Fruit fly (Drosophila melanogaster): Measurements from ENCODE around the gene CG4477.

CG4477 gene

DNA sequence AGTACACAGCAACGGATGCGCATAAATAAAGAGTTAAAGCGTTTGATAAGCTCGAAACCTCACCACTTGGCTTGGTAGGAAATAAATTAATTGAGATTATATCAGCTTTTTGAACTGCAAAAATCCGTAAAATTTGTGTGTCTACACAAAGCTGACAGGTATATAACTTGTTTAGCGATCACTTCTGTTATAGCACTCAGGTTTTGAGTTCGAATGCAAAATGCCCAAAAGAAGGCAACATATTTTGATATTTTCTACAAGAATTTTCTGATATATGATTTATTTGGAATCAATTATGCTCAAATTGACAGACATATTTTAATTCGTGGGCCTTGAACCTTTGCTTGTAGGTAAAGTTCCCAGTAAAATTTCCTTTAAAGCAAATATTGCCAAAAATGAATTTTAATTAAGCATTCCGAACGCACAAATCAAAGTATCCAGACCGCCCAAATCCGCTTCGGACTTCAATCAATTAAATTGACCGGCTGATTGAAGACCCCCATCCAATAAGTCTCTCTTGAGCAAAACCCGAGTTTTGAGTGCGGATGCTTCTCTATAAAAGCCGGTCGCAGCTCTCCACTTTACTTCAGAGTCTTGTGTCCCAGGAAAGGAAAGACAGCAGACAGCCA is 38.6 kb upstream of the CG4477 start, which contains the start of gene CG4476:
Gene CG4476 (plus strand): TSS at position 579 of the 629 bp plus-strand sequence.
- TF ChIP-seq Myb (GFP tag; optimal IDR thresholded peaks at IDR 0.05) (peak; percentile 92), sc (optimal IDR thresholded peaks at IDR 0.05) (no peak), sc (GFP tag; optimal IDR thresholded peaks at IDR 0.05) (no peak), Pdp1 (GFP tag; optimal IDR thresholded peaks at IDR 0.05) (no peak), eyg (GFP tag; optimal IDR thresholded peaks at IDR 0.05) (no peak), CG17802 (tag; optimal IDR thresholded peaks at IDR 0.05) (no peak), Fer3 (tag; optimal IDR thresholded peaks at IDR 0.05) (no peak), E2f2 (GFP tag; IDR thresholded peaks at IDR 0.05) (peak; percentile 26; the same call in 1 of the 2 replicates), unc-4 (GFP tag; IDR thresholded peaks at IDR 0.05; ENCODE audit: partially characterized antibody) (no peak), Rfx (GFP tag; IDR thresholded peaks at IDR 0.05) (peak; percentile 38; the same call in 1 of the 2 replicates), ind (GFP tag; optimal IDR thresholded peaks at IDR 0.05) (no peak), unpg (GFP tag; optimal IDR thresholded peaks at IDR 0.05) (no peak), Xbp1 (GFP tag; optimal IDR thresholded peaks at IDR 0.05) (peak; percentile 0), CG17361 (GFP tag; IDR thresholded peaks at IDR 0.05) (no peak), HmgZ (tag; optimal IDR thresholded peaks at IDR 0.05) (peak; percentile 8), Sin3A (optimal IDR thresholded peaks at IDR 0.05) (no peak), Nf-YB (GFP tag; optimal IDR thresholded peaks at IDR 0.05) (no peak), Hr3 (GFP tag; optimal IDR thresholded peaks at IDR 0.05) (no peak), Side (GFP tag; optimal IDR thresholded peaks at IDR 0.05) (no peak), CG1647 (GFP tag; optimal IDR thresholded peaks at IDR 0.05) (no peak), stc (GFP tag; IDR thresholded peaks at IDR 0.05) (no peak), NK7.1 (GFP tag; optimal IDR thresholded peaks at IDR 0.05) (no peak), CG15479 (GFP tag; optimal IDR thresholded peaks at IDR 0.05) (no peak), sima (GFP tag; optimal IDR thresholded peaks at IDR 0.05) (no peak), HLHmδ (GFP tag; optimal IDR thresholded peaks at IDR 0.05) (no peak), CkIIα-i1 (GFP tag; IDR thresholded peaks at IDR 0.05) (no peak), prd (optimal IDR thresholded peaks at IDR 0.05) (no peak), prd (GFP tag; IDR thresholded peaks at IDR 0.05) (0 out of 3 replicates have a peak, but pooled peaks have one; percentile 30), CoRest (tag; optimal IDR thresholded peaks at IDR 0.05) (peak; percentile 7), slbo (GFP tag; IDR thresholded peaks at IDR 0.05) (peak; percentile 18; the same call in 1 of the 2 replicates), CG30020 (tag; optimal IDR thresholded peaks at IDR 0.05) (no peak), shn (GFP tag; optimal IDR thresholded peaks at IDR 0.05) (no peak), Jarid2 (GFP tag; optimal IDR thresholded peaks at IDR 0.05) (peak; percentile 4), knrl (GFP tag; IDR thresholded peaks at IDR 0.05; ENCODE audit: partially characterized antibody) (peak; percentile 34; the same call in 2 of the 3 replicates), bowl (GFP tag; IDR thresholded peaks at IDR 0.05) (no peak), CG15073 (GFP tag; optimal IDR thresholded peaks at IDR 0.05) (no peak), stwl (tag; optimal IDR thresholded peaks at IDR 0.05) (peak; percentile 91), CG8765 (GFP tag; IDR thresholded peaks at IDR 0.05) (no peak), Lhr (GFP tag; optimal IDR thresholded peaks at IDR 0.05) (peak; percentile 15), Abd-B (GFP tag; optimal IDR thresholded peaks at IDR 0.05) (peak; percentile 44), CG18599 (GFP tag; optimal IDR thresholded peaks at IDR 0.05) (no peak), Hr51 (GFP tag; optimal IDR thresholded peaks at IDR 0.05) (no peak), Camta (GFP tag; optimal IDR thresholded peaks at IDR 0.05) (no peak), Bgb (GFP tag; IDR thresholded peaks at IDR 0.05; ENCODE audit: partially characterized antibody) (0 out of 2 replicates have a peak, but pooled peaks have one; percentile 13), Opbp (GFP tag; IDR thresholded peaks at IDR 0.05; ENCODE audit: partially characterized antibody) (0 out of 3 replicates have a peak, but pooled peaks have one; percentile 13), exex (tag; optimal IDR thresholded peaks at IDR 0.05) (no peak), MTF-1 (GFP tag; optimal IDR thresholded peaks at IDR 0.05; ENCODE audit: borderline replicate concordance) (no peak), otp (GFP tag; IDR thresholded peaks at IDR 0.05) (no peak), Neu2 (GFP tag; optimal IDR thresholded peaks at IDR 0.05; ENCODE audit: borderline replicate concordance) (no peak), peb (GFP tag; IDR thresholded peaks at IDR 0.05) (no peak)

Data from whole organism, embryonic.